Worm (Caenorhabditis elegans): Measurements from ENCODE around the gene srd-39.

The srd-39 gene

ce11 chrX:13320575-13320974 is 20.2 kb upstream of the srd-39 start:
- no peak for TF ChIP-seq nfyb-1 (GFP tag; IDR thresholded peaks at IDR 0.05)
- TF ChIP-seq sdz-38 (tag; optimal IDR thresholded peaks at IDR 0.05), result no peak
- peak; percentile 70 for TF ChIP-seq nhr-80 (tag; optimal IDR thresholded peaks at IDR 0.05)
- no peak for TF ChIP-seq snpc-4 (GFP tag; optimal IDR thresholded peaks at IDR 0.05)
- no peak for TF ChIP-seq snpc-4 (tag; optimal IDR thresholded peaks at IDR 0.05)
- TF ChIP-seq mxl-1 (tag; optimal IDR thresholded peaks at IDR 0.05), result no peak
- TF ChIP-seq F23B12.7 (tag; optimal IDR thresholded peaks at IDR 0.05; ENCODE audit: insufficient read depth), result peak; percentile 15
- TF ChIP-seq ztf-26 (tag; optimal IDR thresholded peaks at IDR 0.05), result peak; percentile 16
- TF ChIP-seq sea-2 (GFP tag; IDR thresholded peaks at IDR 0.05), result no peak
- TF ChIP-seq F10E7.11 (tag; optimal IDR thresholded peaks at IDR 0.05), result no peak
- TF ChIP-seq lin-40 (tag; optimal IDR thresholded peaks at IDR 0.05), result peak; percentile 29
- no peak for TF ChIP-seq pha-4 (tag; optimal IDR thresholded peaks at IDR 0.05)
- 0 out of 2 replicates have a peak, but pooled peaks have one; percentile 20 for TF ChIP-seq lin-26 (GFP tag; IDR thresholded peaks at IDR 0.05)
- TF ChIP-seq unc-62 (GFP tag; optimal IDR thresholded peaks at IDR 0.05), result no peak
- no peak for TF ChIP-seq nhr-27 (tag; optimal IDR thresholded peaks at IDR 0.05)
- no peak for TF ChIP-seq cebp-1 (GFP tag; IDR thresholded peaks at IDR 0.05)
- peak; percentile 12 for TF ChIP-seq cebp-1 (tag; optimal IDR thresholded peaks at IDR 0.05)

- TF ChIP-seq cebp-1 (GFP tag; IDR thresholded peaks at IDR 0.05) (no peak), cebp-1 (tag; optimal IDR thresholded peaks at IDR 0.05) (peak; percentile 20), tbp1 (GFP tag; optimal IDR thresholded peaks at IDR 0.05) (no peak)
Measured at ce11 chrX:13318316-13318715, 17.9 kb upstream of the srd-39 start.

- TF ChIP-seq zim-3 (tag; optimal IDR thresholded peaks at IDR 0.05) (no peak), bed-2 (GFP tag; IDR thresholded peaks at IDR 0.05) (no peak), nfya-1 (tag; optimal IDR thresholded peaks at IDR 0.05; ENCODE audit: borderline replicate concordance, insufficient read depth) (no peak), chd-7 (tag; optimal IDR thresholded peaks at IDR 0.05) (no peak), somi-1 (GFP tag; optimal IDR thresholded peaks at IDR 0.05) (no peak), tlf-1 (GFP tag; optimal IDR thresholded peaks at IDR 0.05) (no peak), lsl-1 (GFP tag; optimal IDR thresholded peaks at IDR 0.05) (no peak), ceh-79 (tag; optimal IDR thresholded peaks at IDR 0.05) (no peak), unc-62 (GFP tag; optimal IDR thresholded peaks at IDR 0.05) (no peak), rec-8 (tag; optimal IDR thresholded peaks at IDR 0.05) (no peak), aptf-3 (GFP tag; IDR thresholded peaks at IDR 0.05) (no peak), egl-18 (GFP tag; IDR thresholded peaks at IDR 0.05) (no peak), Y95B8A.8 (GFP tag; IDR thresholded peaks at IDR 0.05) (no peak), tbx-9 (tag; optimal IDR thresholded peaks at IDR 0.05; ENCODE audit: borderline replicate concordance) (no peak), snpc-3.4 (tag; optimal IDR thresholded peaks at IDR 0.05) (no peak), T26A5.8 (tag; optimal IDR thresholded peaks at IDR 0.05) (no peak), nhr-120 (GFP tag; IDR thresholded peaks at IDR 0.05) (no peak), die-1 (tag; optimal IDR thresholded peaks at IDR 0.05) (no peak), nhr-27 (tag; optimal IDR thresholded peaks at IDR 0.05) (no peak)
Measured at ce11 chrX:13317532-13317931, 17.1 kb upstream of the srd-39 start.

ce11 chrX:13315093-13315492 is 14.7 kb upstream of the srd-39 start:
- TF ChIP-seq ceh-58 (GFP tag; IDR thresholded peaks at IDR 0.05) (no peak), ceh-79 (tag; optimal IDR thresholded peaks at IDR 0.05) (no peak), Y53G8AR.9 (GFP tag; conservative IDR thresholded peaks at IDR 0.05) (no peak), cebp-1 (GFP tag; IDR thresholded peaks at IDR 0.05) (no peak), cebp-1 (tag; optimal IDR thresholded peaks at IDR 0.05) (no peak), K11D2.4 (GFP tag; IDR thresholded peaks at IDR 0.05) (no peak), F39B2.1 (GFP tag; IDR thresholded peaks at IDR 0.05) (no peak), Y79H2A.3 (GFP tag; conservative IDR thresholded peaks at IDR 0.05) (no peak), T07F8.4 (tag; optimal IDR thresholded peaks at IDR 0.05) (no peak), sptf-2 (GFP tag; optimal IDR thresholded peaks at IDR 0.05) (no peak), nfya-1 (tag; optimal IDR thresholded peaks at IDR 0.05; ENCODE audit: borderline replicate concordance, insufficient read depth) (no peak), somi-1 (GFP tag; optimal IDR thresholded peaks at IDR 0.05) (no peak), egrh-3 (GFP tag; IDR thresholded peaks at IDR 0.05) (no peak), madf-3 (GFP tag; IDR thresholded peaks at IDR 0.05) (no peak), hsf-1 (GFP tag; IDR thresholded peaks at IDR 0.05) (no peak), repo-1 (tag; optimal IDR thresholded peaks at IDR 0.05) (no peak)
